Fruit fly (Drosophila melanogaster) whole organism, wandering third instar larva: ENCODE measurements around the gene kkv.

ENCODE experiments used
- CG9705 ChIP-seq: fragments of 200-800 bp; sonication (Bioruptor generic); optimal IDR thresholded peaks from 2 replicates; lab custom pipeline; 2018; ENCODE audit warnings: missing biosample characterization, mild to moderate bottlenecking, missing genetic modification characterization
- OdsH ChIP-seq: fragments of 200-800 bp; sonication (Bioruptor generic); optimal IDR thresholded peaks from 2 replicates; lab custom pipeline; 2016; ENCODE audit warnings: missing biosample characterization, mild to moderate bottlenecking, missing genetic modification characterization
- Rel ChIP-seq, 2 experiments: fragments of 200-800 bp; sonication (Bioruptor generic) in 1 of 2; optimal IDR thresholded peaks; 2 replicates in 1 of 2; 3 replicates in 1 of 2; lab custom pipeline; 2016 to 2019; ENCODE audit warnings: mild to moderate bottlenecking in 2 of 2, missing biosample characterization in 2 of 2, missing genetic modification characterization in 2 of 2, moderate library complexity in 1 of 2
- foxo ChIP-seq, 2 experiments: fragments of 200-800 bp; sonication (Bioruptor generic); optimal IDR thresholded peaks; 2 replicates in 1 of 2; 3 replicates in 1 of 2; lab custom pipeline; 2016 to 2017; ENCODE audit warnings: missing biosample characterization in 2 of 2, missing genetic modification characterization in 2 of 2
- lola ChIP-seq: fragments of >200 bp; optimal IDR thresholded peaks from 2 replicates; lab custom pipeline; 2017; ENCODE audit warnings: missing biosample characterization, missing genetic modification characterization
- psq ChIP-seq: fragments of 200-800 bp; sonication (Bioruptor generic); optimal IDR thresholded peaks from 3 replicates; lab custom pipeline; 2017; ENCODE audit warnings: missing biosample characterization, mild to moderate bottlenecking, missing genetic modification characterization, moderate library complexity
- sv ChIP-seq: fragments of 200-800 bp; sonication (Bioruptor generic); optimal IDR thresholded peaks from 3 replicates; lab custom pipeline; 2016; ENCODE audit warnings: missing biosample characterization, missing genetic modification characterization
- tai ChIP-seq: sonication (Bioruptor generic); optimal IDR thresholded peaks from 2 replicates; lab custom pipeline; 2016; ENCODE audit warnings: missing biosample characterization, missing genetic modification characterization

DNA sequence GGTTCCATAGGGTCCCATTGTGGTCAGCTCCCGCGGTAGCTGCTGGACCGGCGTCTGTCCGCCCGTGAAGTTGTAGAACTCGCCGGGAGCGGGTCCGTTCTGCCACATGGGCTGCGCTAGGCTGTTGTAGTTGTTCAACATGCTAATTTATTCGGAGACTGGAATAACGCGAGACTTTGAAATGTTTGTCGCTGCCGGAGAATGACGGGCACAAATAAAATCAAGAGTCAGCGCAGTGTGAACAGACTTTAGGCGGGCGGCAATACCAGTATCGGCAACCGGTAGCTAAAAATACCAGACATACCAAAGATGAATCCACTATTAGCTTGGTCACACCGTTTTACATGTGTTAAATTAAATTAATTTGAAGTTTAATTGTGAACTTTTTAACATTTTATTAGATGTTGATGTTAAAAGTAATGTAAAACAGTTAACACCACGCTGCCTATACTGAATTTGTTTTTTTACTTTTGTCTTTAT is 34.7 kb downstream of the kkv start, which contains the start of gene Prosbeta7:
- TF ChIP-seq lola (no peak), sv (GFP tag; lab: Kevin White, UChicago) (no peak), OdsH (GFP tag; lab: Kevin White, UChicago) (no peak), tai (no peak), Rel (GFP tag; optimal IDR thresholded peaks at IDR 0.05; lab: Kevin White, UChicago) (no peak), Rel (tag; optimal IDR thresholded peaks at IDR 0.05; lab: Kevin White, UChicago) (peak; percentile 39), psq (no peak), foxo (GFP tag; optimal IDR thresholded peaks at IDR 0.05; lab: Kevin White, UChicago) (peak in 1 of 2 experiments; percentile 4), CG9705 (GFP tag; lab: Kevin White, UChicago) (no peak)
